Worm (Caenorhabditis elegans) whole organism, young adult: ENCODE results near the gene F52H2.5.

ENCODE experiments used
- B0019.2 ChIP-seq: fragments of 200-800 bp; sonication (Bioruptor generic); conservative IDR thresholded peaks from 2 replicates; pipeline ENCODE4 v1.3.6; 2022; ENCODE audit warnings: missing genetic modification reagents, missing genetic modification characterization, missing compliant biosample characterization
- B0035.1 ChIP-seq: sonication (generic microtip); optimal IDR thresholded peaks from 2 replicates; lab custom pipeline; 2016; ENCODE audit warnings: missing genetic modification characterization, mild to moderate bottlenecking, missing compliant biosample characterization, missing genotype, missing genetic modification reagents
- C17E4.6 ChIP-seq: fragments of 200-800 bp; sonication (Bioruptor generic); IDR thresholded peaks from 2 replicates; pipeline ENCODE4 v1.3.6; 2022; ENCODE audit warnings: missing genetic modification reagents, missing genetic modification characterization, missing compliant biosample characterization
- F10E7.11 ChIP-seq: sonication (generic microtip); optimal IDR thresholded peaks from 2 replicates; lab custom pipeline; 2017; ENCODE audit warnings: mild to moderate bottlenecking, missing genetic modification characterization, moderate library complexity, missing compliant biosample characterization
- F39B2.1 ChIP-seq: fragments of 200-800 bp; sonication (Bioruptor generic); IDR thresholded peaks from 2 replicates; pipeline ENCODE4 v1.3.6; 2022; ENCODE audit warnings: missing genetic modification reagents, missing genetic modification characterization, missing compliant biosample characterization
- F57C9.4 ChIP-seq: sonication (generic microtip); optimal IDR thresholded peaks from 2 replicates; lab custom pipeline; 2017; ENCODE audit warnings: mild to moderate bottlenecking, missing genetic modification characterization, missing compliant biosample characterization
- K12H6.12 ChIP-seq: fragments of 200-800 bp; sonication (Bioruptor generic); optimal IDR thresholded peaks from 2 replicates; lab custom pipeline; 2018; ENCODE audit warnings: mild to moderate bottlenecking, missing genetic modification characterization, missing compliant biosample characterization
- Y67H2A.10 ChIP-seq: fragments of 200-800 bp; sonication (Bioruptor generic); conservative IDR thresholded peaks from 2 replicates; pipeline ENCODE4 v1.3.6; 2022; ENCODE audit warnings: missing genetic modification reagents, missing genetic modification characterization, missing compliant biosample characterization
- Y79H2A.3 ChIP-seq: fragments of 200-800 bp; sonication (Bioruptor generic); conservative IDR thresholded peaks from 2 replicates; pipeline ENCODE4 v1.3.6; 2022; ENCODE audit warnings: missing genetic modification reagents, missing genetic modification characterization, missing compliant biosample characterization
- atf-7 ChIP-seq: sonication (generic microtip); optimal IDR thresholded peaks from 2 replicates; lab custom pipeline; 2017; ENCODE audit warnings: mild to moderate bottlenecking, missing genetic modification characterization, missing compliant biosample characterization
- bed-1 ChIP-seq: fragments of 200-800 bp; sonication (Bioruptor generic); IDR thresholded peaks from 2 replicates; pipeline ENCODE4 v1.3.6; 2022; ENCODE audit warnings: missing genetic modification reagents, missing genetic modification characterization, missing compliant biosample characterization
- bed-2 ChIP-seq: fragments of 200-800 bp; sonication (Bioruptor generic); IDR thresholded peaks from 2 replicates; pipeline ENCODE4 v1.3.6; 2022; ENCODE audit warnings: missing genetic modification reagents, missing genetic modification characterization, missing compliant biosample characterization
- cebp-2 ChIP-seq: fragments of 200-800 bp; sonication (Bioruptor generic); IDR thresholded peaks from 2 replicates; pipeline ENCODE4 v1.3.6; 2022; ENCODE audit warnings: missing genetic modification characterization, missing compliant biosample characterization
- ceh-100 ChIP-seq: fragments of 200-800 bp; sonication (Bioruptor generic); IDR thresholded peaks from 2 replicates; pipeline ENCODE4 v1.3.6; 2022; ENCODE audit warnings: missing genetic modification reagents, missing genetic modification characterization, missing compliant biosample characterization
- dox-1 ChIP-seq: fragments of 200-800 bp; sonication (Bioruptor generic); IDR thresholded peaks from 2 replicates; pipeline ENCODE4 v1.3.6; 2022; ENCODE audit warnings: missing genetic modification reagents, missing genetic modification characterization, missing compliant biosample characterization
- dpl-1 ChIP-seq: fragments of 150-350 bp; optimal IDR thresholded peaks from 2 replicates; lab custom pipeline; 2014; ENCODE audit warnings: missing biosample characterization, missing genetic modification reagents, missing genetic modification characterization
- egl-18 ChIP-seq: fragments of 200-800 bp; sonication (Bioruptor generic); IDR thresholded peaks from 2 replicates; pipeline ENCODE4 v1.3.6; 2022; ENCODE audit warnings: missing genetic modification reagents, missing genetic modification characterization, missing compliant biosample characterization
- egl-44 ChIP-seq: fragments of 200-800 bp; sonication (Bioruptor generic); IDR thresholded peaks from 2 replicates; pipeline ENCODE4 v1.3.6; 2022; ENCODE audit warnings: missing genetic modification reagents, missing genetic modification characterization, missing compliant biosample characterization
- egrh-3 ChIP-seq: fragments of 200-800 bp; sonication (Bioruptor generic); IDR thresholded peaks from 2 replicates; pipeline ENCODE4 v1.3.6; 2022; ENCODE audit warnings: missing genetic modification reagents, missing genetic modification characterization, missing compliant biosample characterization
- ekl-4 ChIP-seq: fragments of 200-800 bp; sonication (Bioruptor generic); IDR thresholded peaks from 2 replicates; pipeline ENCODE4 v1.3.6; 2022; ENCODE audit warnings: missing genetic modification reagents, missing genetic modification characterization, missing compliant biosample characterization
- lag-1 ChIP-seq: fragments of 200-800 bp; sonication (Bioruptor generic); IDR thresholded peaks from 2 replicates; pipeline ENCODE4 v1.3.6; 2022; ENCODE audit warnings: missing genetic modification reagents, missing genetic modification characterization, missing compliant biosample characterization
- let-607 ChIP-seq, 2 experiments: fragments of 200-800 bp in 1 of 2; sonication (Bioruptor generic) in 1 of 2; sonication (generic microtip) in 1 of 2; optimal IDR thresholded peaks; 2 replicates each; lab custom pipeline; 2016 to 2018; ENCODE audit warnings: mild to moderate bottlenecking in 2 of 2, missing compliant biosample characterization in 2 of 2, missing genetic modification characterization in 2 of 2, moderate library complexity in 2 of 2, missing genotype in 1 of 2
- lin-35 ChIP-seq, 3 experiments: fragments of 150-350 bp in 2 of 3; sonication (generic microtip) in 1 of 3; optimal IDR thresholded peaks; 2 replicates each; lab custom pipeline; 2014 to 2018; ENCODE audit warnings: missing biosample characterization in 3 of 3, missing genetic modification characterization in 3 of 3, missing genetic modification reagents in 3 of 3
- lin-54 ChIP-seq: fragments of 200-800 bp; sonication (Bioruptor generic); optimal IDR thresholded peaks from 2 replicates; lab custom pipeline; 2018; ENCODE audit warnings: mild to moderate bottlenecking, missing genetic modification characterization, missing compliant biosample characterization
- lir-1 ChIP-seq: fragments of 200-800 bp; sonication (Bioruptor generic); conservative IDR thresholded peaks from 2 replicates; pipeline ENCODE4 v1.3.6; 2022; ENCODE audit warnings: missing genetic modification reagents, missing genetic modification characterization, missing compliant biosample characterization
- nfya-1 ChIP-seq: sonication (generic microtip); optimal IDR thresholded peaks from 2 replicates; lab custom pipeline; 2017; ENCODE audit warnings: antibody characterized with exemption, missing compliant biosample characterization, missing genetic modification characterization, borderline replicate concordance; ENCODE audit not compliant: insufficient read depth
- nhr-120 ChIP-seq: fragments of 200-800 bp; sonication (Bioruptor generic); IDR thresholded peaks from 2 replicates; pipeline ENCODE4 v1.3.6; 2022; ENCODE audit warnings: missing genetic modification characterization, missing compliant biosample characterization
- nhr-179 ChIP-seq: sonication (generic microtip); optimal IDR thresholded peaks from 2 replicates; lab custom pipeline; 2016; ENCODE audit warnings: mild to moderate bottlenecking, missing genetic modification characterization, missing compliant biosample characterization
- nhr-27 ChIP-seq: fragments of 200-800 bp; sonication (Bioruptor generic); optimal IDR thresholded peaks from 2 replicates; lab custom pipeline; 2018; ENCODE audit warnings: mild to moderate bottlenecking, missing genetic modification characterization, moderate library complexity, missing compliant biosample characterization
- pha-4 ChIP-seq: fragments of 150-350 bp; sonication (generic microtip); optimal IDR thresholded peaks from 2 replicates; lab custom pipeline; 2014; ENCODE audit warnings: missing biosample characterization, missing genetic modification reagents, missing genetic modification characterization
- rec-8 ChIP-seq, 2 experiments: sonication (generic microtip); optimal IDR thresholded peaks; 2 replicates each; lab custom pipeline; 2016; ENCODE audit warnings: mild to moderate bottlenecking in 2 of 2, missing genetic modification characterization in 2 of 2, missing genetic modification reagents in 2 of 2, missing genotype in 2 of 2, missing biosample characterization in 1 of 2, missing compliant biosample characterization in 1 of 2, moderate library complexity in 1 of 2
- sea-2 ChIP-seq: fragments of 200-800 bp; sonication (Bioruptor generic); IDR thresholded peaks from 2 replicates; pipeline ENCODE4 v1.3.6; 2022; ENCODE audit warnings: missing genetic modification characterization, missing compliant biosample characterization
- snpc-1.3 ChIP-seq: sonication (generic microtip); optimal IDR thresholded peaks from 2 replicates; lab custom pipeline; 2017; ENCODE audit warnings: missing genetic modification characterization, mild to moderate bottlenecking, missing compliant biosample characterization, antibody characterized with exemption, moderate library complexity, missing genotype, missing genetic modification reagents; ENCODE audit not compliant: insufficient read depth
- unc-62 ChIP-seq: fragments of 150-350 bp; optimal IDR thresholded peaks from 2 replicates; lab custom pipeline; 2014; ENCODE audit warnings: missing biosample characterization, missing genetic modification reagents, missing genetic modification characterization
- ztf-22 ChIP-seq: fragments of 200-800 bp; sonication (Bioruptor generic); optimal IDR thresholded peaks from 2 replicates; lab custom pipeline; 2018; ENCODE audit warnings: mild to moderate bottlenecking, missing genetic modification characterization, moderate library complexity, missing compliant biosample characterization
- ztf-25 ChIP-seq: fragments of 200-800 bp; sonication (Bioruptor generic); IDR thresholded peaks from 2 replicates; pipeline ENCODE4 v1.3.6; 2022; ENCODE audit warnings: missing genetic modification reagents, missing genetic modification characterization, missing compliant biosample characterization
- ztf-26 ChIP-seq: sonication (generic microtip); optimal IDR thresholded peaks from 2 replicates; lab custom pipeline; 2017; ENCODE audit warnings: missing genetic modification characterization, missing compliant biosample characterization

Gene F52H2.5

DNA sequence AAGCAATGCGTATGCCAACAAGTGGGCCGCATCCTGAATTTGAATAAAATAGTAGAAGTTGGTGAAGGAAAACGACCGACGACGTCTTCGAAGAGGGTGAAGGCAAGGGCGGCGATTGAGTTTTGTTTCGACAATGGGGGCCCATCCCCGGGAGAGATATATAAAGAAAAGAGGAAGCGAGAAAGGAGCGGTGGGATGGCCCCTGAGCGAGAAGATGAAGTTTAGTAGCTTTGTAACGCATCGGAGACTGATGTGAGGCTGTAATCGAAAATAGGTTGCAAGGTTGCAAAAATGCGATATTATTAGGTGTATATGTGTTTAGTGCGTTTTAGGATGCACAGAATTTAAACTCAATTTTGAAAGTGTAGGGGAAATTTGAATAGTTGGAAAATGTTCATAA, 37.2 kb downstream of the F52H2.5 start:
- TF ChIP-seq unc-62 (no peak), ztf-26 (no peak), bed-2 (GFP tag; lab: Robert Waterston, UW) (no peak), dox-1 (peak; percentile 40; the same call in 1 of the 2 replicates), dpl-1 (GFP tag; lab: Kevin White, UChicago) (no peak), let-607 (tag; optimal IDR thresholded peaks at IDR 0.05; lab: Kevin White, UChicago) (no peak), bed-1 (GFP tag; lab: Robert Waterston, UW) (no peak)
- TF ChIP-seq, all 124 proteins: peak for 1

DNA sequence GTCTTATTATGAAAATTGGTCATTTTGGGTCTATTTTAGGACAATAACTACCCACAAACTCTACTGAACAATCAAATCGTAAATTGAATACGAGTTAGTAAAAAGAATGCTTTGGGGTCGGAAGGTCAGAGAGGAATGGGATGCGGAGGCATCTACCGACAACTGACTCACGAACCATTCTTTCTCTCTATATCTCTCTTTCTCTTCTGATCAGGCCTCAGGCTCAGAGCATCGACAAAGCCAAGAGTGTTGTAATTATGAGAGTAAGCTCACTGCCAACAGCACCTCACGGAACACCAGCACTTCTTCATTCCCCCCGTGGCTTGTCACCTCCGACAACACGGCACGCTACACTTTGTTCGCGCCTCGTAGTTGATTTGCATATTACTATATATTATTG, 39.4 kb downstream of the F52H2.5 start:
- TF ChIP-seq rec-8 (tag; optimal IDR thresholded peaks at IDR 0.05; lab: Kevin White, UChicago) (no peak), K12H6.12 (tag; lab: Kevin White, UChicago) (no peak), egl-44 (GFP tag; lab: Robert Waterston, UW) (no peak), Y79H2A.3 (GFP tag; lab: Robert Waterston, UW) (no peak), lin-35 (GFP tag; optimal IDR thresholded peaks at IDR 0.05; lab: Kevin White, UChicago) (no peak), lir-1 (GFP tag; lab: Robert Waterston, UW) (no peak), egl-18 (no peak), F57C9.4 (no peak), C17E4.6 (GFP tag; lab: Robert Waterston, UW) (no peak), Y67H2A.10 (GFP tag; lab: Robert Waterston, UW) (no peak), nfya-1 (tag; lab: Kevin White, UChicago) (no peak), B0035.1 (no peak), snpc-1.3 (tag; lab: Kevin White, UChicago) (no peak), atf-7 (no peak), lag-1 (GFP tag; lab: Robert Waterston, UW) (no peak), cebp-2 (GFP tag; lab: Robert Waterston, UW) (no peak), F39B2.1 (no peak)

DNA sequence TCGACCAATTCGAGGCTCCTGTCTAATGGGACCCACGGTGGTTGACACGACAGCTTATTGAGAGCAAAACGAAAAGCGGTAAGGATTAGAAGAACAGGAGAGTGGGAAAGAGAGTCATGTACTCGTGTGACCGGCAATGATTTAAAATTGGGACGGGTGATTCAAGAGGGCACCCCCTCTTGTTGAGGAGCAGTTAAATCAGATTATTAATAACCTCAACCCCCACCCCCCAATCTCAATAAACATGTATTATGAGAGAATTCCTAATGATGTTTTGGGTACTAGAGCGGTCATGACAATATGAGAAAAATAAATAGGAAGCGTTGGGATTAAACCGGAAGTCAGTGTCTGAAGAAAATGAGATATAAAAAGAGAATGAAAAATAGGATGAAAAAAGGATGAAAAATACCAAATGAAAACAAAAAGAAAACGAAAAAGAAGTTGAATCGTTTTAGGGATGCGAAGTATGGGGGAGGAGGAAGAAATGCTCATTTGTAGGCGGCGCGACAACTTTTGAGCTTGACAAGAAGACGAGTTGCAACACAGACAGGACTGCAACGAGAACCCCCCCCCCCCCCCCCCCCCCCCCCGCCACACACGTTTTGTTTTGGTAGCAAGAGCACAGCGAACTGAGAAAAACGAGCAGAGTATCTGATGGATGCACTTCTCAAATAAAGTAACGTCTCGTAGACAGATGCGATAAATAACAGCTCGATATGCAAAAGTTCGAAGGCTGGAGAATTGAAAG, 42.8 kb downstream of the F52H2.5 start:
- TF ChIP-seq egrh-3 (GFP tag; lab: Robert Waterston, UW) (peak; percentile 65; the same call in 1 of the 2 replicates), F10E7.11 (tag; lab: Kevin White, UChicago) (no peak)
- TF ChIP-seq, all 124 proteins: peak for 1

DNA sequence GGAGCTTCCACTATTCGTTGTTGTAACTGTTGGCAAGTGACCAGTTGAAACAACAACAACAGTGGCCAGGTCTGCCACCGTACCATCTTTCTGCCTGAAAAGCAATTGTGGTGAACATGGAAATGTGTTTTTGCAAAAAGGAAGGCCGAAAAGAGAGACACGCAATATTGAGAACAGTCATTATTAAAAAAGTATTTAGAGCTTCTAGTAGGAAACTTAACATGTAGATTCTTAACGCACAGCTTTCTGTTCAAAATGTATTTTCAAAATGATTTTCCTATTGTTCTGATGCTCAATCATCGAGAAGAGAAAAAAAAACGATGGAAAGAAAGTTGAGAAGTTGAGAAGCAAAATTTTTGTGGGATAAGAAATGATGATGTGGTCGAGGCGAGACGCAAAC, 44.7 kb downstream of the F52H2.5 start, which contains the start of gene syg-1:
Gene syg-1, minus strand, starts transcription at position 101 of the 400 bp plus-strand sequence.
- TF ChIP-seq nhr-179 (tag; lab: Kevin White, UChicago) (no peak), ceh-100 (no peak), ztf-22 (no peak), ztf-25 (GFP tag; lab: Robert Waterston, UW) (no peak), B0019.2 (GFP tag; lab: Robert Waterston, UW) (no peak), dpl-1 (GFP tag; lab: Kevin White, UChicago) (no peak), lir-1 (GFP tag; lab: Robert Waterston, UW) (no peak), lag-1 (GFP tag; lab: Robert Waterston, UW) (no peak), pha-4 (no peak), nhr-120 (no peak), ekl-4 (GFP tag; lab: Robert Waterston, UW) (no peak), nhr-27 (tag; lab: Kevin White, UChicago) (no peak), lin-54 (GFP tag; lab: Kevin White, UChicago) (no peak), sea-2 (no peak)
